Fruit fly (Drosophila melanogaster) whole organism, embryonic: ENCODE data around the gene CG42852.

Experiments used
- BtbVII ChIP-seq: fragments of 200-800 bp; sonication (Bioruptor generic); optimal IDR thresholded peaks from 3 replicates; lab custom pipeline; 2017; ENCODE audit warnings: missing biosample characterization, mild to moderate bottlenecking, missing genetic modification characterization
- Bteb2 ChIP-seq: fragments of 200-800 bp; sonication (Bioruptor generic); optimal IDR thresholded peaks from 2 replicates; lab custom pipeline; 2016; ENCODE audit warnings: missing biosample characterization, missing genetic modification characterization
- CG10543 ChIP-seq: fragments of 200-800 bp; sonication (Bioruptor generic); optimal IDR thresholded peaks from 3 replicates; lab custom pipeline; 2017; ENCODE audit warnings: missing biosample characterization, mild to moderate bottlenecking, missing genetic modification characterization, moderate library complexity
- CG10654 ChIP-seq: fragments of 200-800 bp; sonication (Bioruptor generic); optimal IDR thresholded peaks from 2 replicates; lab custom pipeline; 2016; ENCODE audit warnings: missing biosample characterization, missing genetic modification characterization
- CG11695 ChIP-seq: fragments of 200-800 bp; sonication (Bioruptor generic); IDR thresholded peaks from 3 replicates; pipeline ENCODE4 v1.3.6; 2022; ENCODE audit warnings: missing biosample characterization, missing genetic modification characterization
- CG12236 ChIP-seq: fragments of 200-800 bp; sonication (Bioruptor generic); optimal IDR thresholded peaks from 2 replicates; lab custom pipeline; 2016; ENCODE audit warnings: missing biosample characterization, missing genetic modification characterization
- CG12299 ChIP-seq: fragments of 200-800 bp; sonication (Bioruptor generic); optimal IDR thresholded peaks from 2 replicates; lab custom pipeline; 2018; ENCODE audit warnings: missing biosample characterization, mild to moderate bottlenecking, missing genetic modification characterization
- CG1233 ChIP-seq: fragments of 200-800 bp; sonication (Bioruptor generic); optimal IDR thresholded peaks from 4 replicates; lab custom pipeline; 2018; ENCODE audit warnings: missing biosample characterization, mild to moderate bottlenecking, missing genetic modification characterization
- CG14050 ChIP-seq: fragments of 200-800 bp; sonication (Bioruptor generic); IDR thresholded peaks from 3 replicates; pipeline ENCODE4 v1.3.6; 2022; ENCODE audit warnings: missing biosample characterization, missing genetic modification characterization
- CG15479 ChIP-seq: fragments of 200-800 bp; sonication (Bioruptor generic); optimal IDR thresholded peaks from 3 replicates; lab custom pipeline; 2019; ENCODE audit warnings: missing biosample characterization, mild to moderate bottlenecking, missing genetic modification characterization, moderate library complexity
- CG1602 ChIP-seq: fragments of 200-800 bp; sonication (Bioruptor generic); optimal IDR thresholded peaks from 3 replicates; lab custom pipeline; 2016; ENCODE audit warnings: missing biosample characterization, missing genetic modification characterization
- CG17612 ChIP-seq: fragments of 200-800 bp; sonication (Bioruptor generic); IDR thresholded peaks from 2 replicates; pipeline ENCODE4 v1.3.6; 2022; ENCODE audit warnings: missing biosample characterization, missing genetic modification characterization
- CG18262 ChIP-seq: fragments of 200-800 bp; optimal IDR thresholded peaks from 3 replicates; lab custom pipeline; 2019; ENCODE audit warnings: missing biosample characterization, mild to moderate bottlenecking, missing genetic modification characterization, moderate library complexity
- CG30431 ChIP-seq: fragments of 200-800 bp; sonication (Bioruptor generic); optimal IDR thresholded peaks from 2 replicates; lab custom pipeline; 2017; ENCODE audit warnings: missing biosample characterization, missing genetic modification characterization
- CG3995 ChIP-seq: fragments of 200-800 bp; sonication (Bioruptor generic); optimal IDR thresholded peaks from 3 replicates; lab custom pipeline; 2016; ENCODE audit warnings: missing biosample characterization, missing genetic modification characterization
- CG8924 ChIP-seq: fragments of 200-800 bp; optimal IDR thresholded peaks from 3 replicates; lab custom pipeline; 2019; ENCODE audit warnings: missing biosample characterization, mild to moderate bottlenecking, missing genetic modification characterization, moderate library complexity
- CG8944 ChIP-seq: fragments of 200-800 bp; sonication (Bioruptor generic); optimal IDR thresholded peaks from 3 replicates; lab custom pipeline; 2016; ENCODE audit warnings: missing biosample characterization, missing genetic modification characterization
- CG9932 ChIP-seq: fragments of 200-800 bp; sonication (Bioruptor generic); IDR thresholded peaks from 2 replicates; pipeline ENCODE4 v1.3.6; 2022; ENCODE audit warnings: missing biosample characterization, missing genetic modification characterization
- D ChIP-seq, 2 experiments: fragments of 200-800 bp in 1 of 2; fragments of >200 bp in 1 of 2; sonication (Bioruptor generic) in 1 of 2; optimal IDR thresholded peaks; 2 replicates in 1 of 2; 3 replicates in 1 of 2; lab custom pipeline; 2017; ENCODE audit warnings: mild to moderate bottlenecking in 1 of 2, missing biosample characterization in 1 of 2, missing genetic modification characterization in 1 of 2, missing genetic modification reagents in 1 of 2
- Deaf1 ChIP-seq: fragments of 200-800 bp; optimal IDR thresholded peaks from 3 replicates; lab custom pipeline; 2019; ENCODE audit warnings: missing biosample characterization, mild to moderate bottlenecking, missing genetic modification characterization, moderate library complexity
- HLH4C ChIP-seq: fragments of 200-800 bp; sonication (Bioruptor generic); IDR thresholded peaks from 3 replicates; pipeline ENCODE4 v1.3.6; 2022; ENCODE audit warnings: missing biosample characterization, missing genetic modification characterization; ENCODE audit not compliant: partially characterized antibody
- Jarid2 ChIP-seq: fragments of 200-800 bp; sonication (Bioruptor generic); optimal IDR thresholded peaks from 3 replicates; lab custom pipeline; 2017; ENCODE audit warnings: mild to moderate bottlenecking, missing biosample characterization, missing genetic modification reagents, missing genetic modification characterization
- Med ChIP-seq: fragments of 200-800 bp; sonication (Bioruptor generic); peaks from one replicate; lab custom pipeline; 2016; ENCODE audit warnings: missing biosample characterization, missing genetic modification characterization, mild to moderate bottlenecking, inconsistent platforms, moderate library complexity
- NK7.1 ChIP-seq: fragments of 200-800 bp; sonication (Bioruptor generic); optimal IDR thresholded peaks from 3 replicates; lab custom pipeline; 2016; ENCODE audit warnings: missing biosample characterization, missing genetic modification characterization
- PHDP ChIP-seq: fragments of 200-800 bp; sonication (Bioruptor generic); optimal IDR thresholded peaks from 3 replicates; lab custom pipeline; 2018; ENCODE audit warnings: missing biosample characterization, mild to moderate bottlenecking, missing genetic modification characterization, moderate library complexity
- Ptx1 ChIP-seq: fragments of 200-800 bp; sonication (Bioruptor generic); IDR thresholded peaks from 2 replicates; pipeline ENCODE4 v1.3.6; 2022; ENCODE audit warnings: missing biosample characterization, missing genetic modification characterization
- Spps ChIP-seq: fragments of 200-800 bp; sonication (Bioruptor generic); optimal IDR thresholded peaks from 2 replicates; lab custom pipeline; 2018; ENCODE audit warnings: missing biosample characterization, mild to moderate bottlenecking, missing genetic modification characterization
- Tbp ChIP-seq: fragments of >200 bp; optimal IDR thresholded peaks from 2 replicates; lab custom pipeline; 2018; ENCODE audit warnings: missing biosample characterization, missing genetic modification characterization
- YL-1 ChIP-seq: fragments of 200-800 bp; sonication (Bioruptor generic); optimal IDR thresholded peaks from 3 replicates; lab custom pipeline; 2017; ENCODE audit warnings: missing biosample characterization, mild to moderate bottlenecking, missing genetic modification characterization
- al ChIP-seq: fragments of 200-800 bp; sonication (Bioruptor generic); IDR thresholded peaks from 2 replicates; pipeline ENCODE4 v1.3.6; 2022; ENCODE audit warnings: missing biosample characterization, missing genetic modification characterization
- cad ChIP-seq: fragments of >200 bp; optimal IDR thresholded peaks from 2 replicates; lab custom pipeline; 2017; ENCODE audit warnings: missing biosample characterization, missing genetic modification characterization
- crp ChIP-seq, 2 experiments: fragments of 200-800 bp; sonication (Bioruptor generic); optimal IDR thresholded peaks; 2 replicates in 1 of 2; 3 replicates in 1 of 2; lab custom pipeline; 2017; ENCODE audit warnings: missing biosample characterization in 2 of 2, missing genetic modification characterization in 2 of 2, mild to moderate bottlenecking in 1 of 2, moderate library complexity in 1 of 2
- da ChIP-seq: fragments of 200-800 bp; sonication (Bioruptor generic); optimal IDR thresholded peaks from 2 replicates; lab custom pipeline; 2016; ENCODE audit warnings: missing biosample characterization, missing genetic modification characterization
- dpn ChIP-seq, 2 experiments: fragments of 200-800 bp; sonication (Bioruptor generic); optimal IDR thresholded peaks; 3 replicates each; lab custom pipeline; 2016; ENCODE audit warnings: missing biosample characterization in 2 of 2, missing genetic modification characterization in 2 of 2
- ems ChIP-seq: fragments of 200-800 bp; sonication (Bioruptor generic); optimal IDR thresholded peaks from 3 replicates; lab custom pipeline; 2016; ENCODE audit warnings: missing biosample characterization, missing genetic modification characterization
- hbn ChIP-seq: fragments of 200-800 bp; sonication (Bioruptor generic); IDR thresholded peaks from 2 replicates; pipeline ENCODE4 v1.3.6; 2022; ENCODE audit warnings: missing biosample characterization, missing genetic modification characterization; ENCODE audit not compliant: partially characterized antibody
- hth ChIP-seq: fragments of >200 bp; optimal IDR thresholded peaks from 2 replicates; lab custom pipeline; 2017; ENCODE audit warnings: inconsistent platforms
- insv ChIP-seq, 2 experiments: fragments of 200-800 bp; sonication (Bioruptor generic); optimal IDR thresholded peaks; 3 replicates each; lab custom pipeline; 2016 to 2018; ENCODE audit warnings: missing biosample characterization in 2 of 2, missing genetic modification characterization in 2 of 2
- kni ChIP-seq: fragments of 200-800 bp; sonication (Bioruptor generic); optimal IDR thresholded peaks from 3 replicates; lab custom pipeline; 2017; ENCODE audit warnings: mild to moderate bottlenecking, missing biosample characterization, missing genetic modification reagents, missing genetic modification characterization
- mld ChIP-seq: fragments of 200-800 bp; sonication (Bioruptor generic); IDR thresholded peaks from 3 replicates; pipeline ENCODE4 v1.3.6; 2022; ENCODE audit warnings: missing biosample characterization, missing genetic modification characterization; ENCODE audit not compliant: partially characterized antibody
- nerfin-2 ChIP-seq: fragments of 200-800 bp; sonication (Bioruptor generic); IDR thresholded peaks from 2 replicates; pipeline ENCODE4 v1.3.6; 2022; ENCODE audit warnings: missing biosample characterization, missing genetic modification characterization; ENCODE audit not compliant: partially characterized antibody
- odd ChIP-seq: fragments of 200-800 bp; sonication (Bioruptor generic); optimal IDR thresholded peaks from 2 replicates; lab custom pipeline; 2017; ENCODE audit warnings: missing biosample characterization, mild to moderate bottlenecking, missing genetic modification characterization
- org-1 ChIP-seq: fragments of 200-800 bp; sonication (Bioruptor generic); optimal IDR thresholded peaks from 2 replicates; lab custom pipeline; 2017; ENCODE audit warnings: missing biosample characterization, missing genetic modification characterization
- otp ChIP-seq: fragments of 200-800 bp; sonication (Bioruptor generic); IDR thresholded peaks from 3 replicates; pipeline ENCODE4, ENCODE4 v1.3.6; 2022; ENCODE audit warnings: missing biosample characterization, missing genetic modification characterization
- pros ChIP-seq: fragments of 200-800 bp; sonication (Bioruptor generic); optimal IDR thresholded peaks from 3 replicates; lab custom pipeline; 2019; ENCODE audit warnings: missing biosample characterization, mild to moderate bottlenecking, missing genetic modification characterization, moderate library complexity
- sens ChIP-seq: fragments of 200-800 bp; sonication (Bioruptor generic); peaks from one replicate; lab custom pipeline; 2016; ENCODE audit warnings: missing biosample characterization, missing genetic modification characterization
- sisA ChIP-seq: fragments of 200-800 bp; sonication (Bioruptor generic); IDR thresholded peaks from 2 replicates; pipeline ENCODE4 v1.3.6; 2022; ENCODE audit warnings: missing biosample characterization, missing genetic modification characterization
- so ChIP-seq: fragments of 200-800 bp; sonication (Bioruptor generic); IDR thresholded peaks from 3 replicates; pipeline ENCODE4 v1.3.6; 2022; ENCODE audit warnings: missing biosample characterization, missing genetic modification characterization
- twi ChIP-seq: fragments of 200-800 bp; optimal IDR thresholded peaks from 2 replicates; lab custom pipeline; 2019; ENCODE audit warnings: missing biosample characterization, mild to moderate bottlenecking, missing genetic modification characterization, moderate library complexity
- vvl ChIP-seq: fragments of 200-800 bp; sonication (Bioruptor generic); IDR thresholded peaks from 2 replicates; pipeline ENCODE4 v1.3.6; 2022; ENCODE audit warnings: missing biosample characterization, missing genetic modification characterization
- zen ChIP-seq: fragments of 200-800 bp; sonication (Bioruptor generic); optimal IDR thresholded peaks from 3 replicates; lab custom pipeline; 2018; ENCODE audit warnings: missing biosample characterization, mild to moderate bottlenecking, missing genetic modification characterization, moderate library complexity

The CG42852 gene

DNA sequence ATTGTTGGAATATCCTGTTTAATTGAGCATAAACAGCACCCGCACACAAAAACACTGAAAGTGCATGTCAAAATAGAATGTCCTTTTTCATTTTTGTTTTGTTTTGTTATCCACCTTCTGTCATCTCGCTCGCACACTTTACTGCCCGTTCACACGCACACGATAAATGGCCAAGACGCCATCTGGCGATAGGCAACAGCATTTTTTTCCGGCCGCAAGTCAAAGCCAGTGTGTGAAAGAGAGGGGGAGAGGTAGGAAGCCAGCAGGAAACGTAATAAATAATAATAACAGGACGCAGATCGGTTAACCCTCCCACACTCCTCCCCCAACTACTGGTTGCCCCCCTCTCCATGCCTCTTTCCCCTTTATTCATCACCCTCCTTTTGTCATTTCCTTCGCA, 14.6 kb downstream of the CG42852 start (continued):
- TF ChIP-seq sisA (no peak), CG3995 (no peak), YL-1 (no peak), crp (GFP tag; optimal IDR thresholded peaks at IDR 0.05; lab: Kevin White, UChicago) (no peak), CG18262 (tag; lab: Kevin White, UChicago) (no peak), so (GFP tag; lab: Robert Waterston, UW) (peak; percentile 50; the same call in 1 of the 3 replicates), CG11695 (no peak), CG1233 (GFP tag; lab: Kevin White, UChicago) (peak; percentile 50), hbn (GFP tag; lab: Robert Waterston, UW) (no peak), CG12299 (tag; lab: Kevin White, UChicago) (no peak), HLH4C (no peak), sens (GFP tag; lab: Kevin White, UChicago) (peak; percentile 88), CG30431 (GFP tag; lab: Kevin White, UChicago) (no peak), nerfin-2 (GFP tag; lab: Robert Waterston, UW) (no peak), otp (GFP tag; lab: Robert Waterston, UW) (0 out of 3 replicates have a peak, but pooled peaks have one; percentile 44), CG8924 (peak; percentile 29), CG17612 (GFP tag; lab: Robert Waterston, UW) (no peak), PHDP (no peak), dpn (GFP tag; optimal IDR thresholded peaks at IDR 0.05; lab: Kevin White, UChicago) (no peak), CG8944 (GFP tag; lab: Kevin White, UChicago) (no peak), CG1602 (GFP tag; lab: Kevin White, UChicago) (no peak), BtbVII (GFP tag; lab: Kevin White, UChicago) (no peak), odd (GFP tag; lab: Kevin White, UChicago) (peak; percentile 14), Jarid2 (GFP tag; lab: Kevin White, UChicago) (peak; percentile 35), NK7.1 (GFP tag; lab: Kevin White, UChicago) (no peak), Deaf1 (tag; lab: Kevin White, UChicago) (no peak), vvl (GFP tag; lab: Robert Waterston, UW) (peak; percentile 63; the same call in 1 of the 2 replicates), CG14050 (GFP tag; lab: Robert Waterston, UW) (no peak), ems (GFP tag; lab: Kevin White, UChicago) (no peak), Tbp (no peak), CG10654 (GFP tag; lab: Kevin White, UChicago) (no peak), hth (no peak), D (optimal IDR thresholded peaks at IDR 0.05; lab: Kevin White, UChicago) (no peak), D (GFP tag; optimal IDR thresholded peaks at IDR 0.05; lab: Kevin White, UChicago) (peak; percentile 19), mld (GFP tag; lab: Robert Waterston, UW) (no peak), Spps (tag; lab: Kevin White, UChicago) (no peak), da (GFP tag; lab: Kevin White, UChicago) (peak; percentile 12), Bteb2 (GFP tag; lab: Kevin White, UChicago) (no peak), Ptx1 (peak; percentile 21; the same call in 1 of the 2 replicates)

DNA sequence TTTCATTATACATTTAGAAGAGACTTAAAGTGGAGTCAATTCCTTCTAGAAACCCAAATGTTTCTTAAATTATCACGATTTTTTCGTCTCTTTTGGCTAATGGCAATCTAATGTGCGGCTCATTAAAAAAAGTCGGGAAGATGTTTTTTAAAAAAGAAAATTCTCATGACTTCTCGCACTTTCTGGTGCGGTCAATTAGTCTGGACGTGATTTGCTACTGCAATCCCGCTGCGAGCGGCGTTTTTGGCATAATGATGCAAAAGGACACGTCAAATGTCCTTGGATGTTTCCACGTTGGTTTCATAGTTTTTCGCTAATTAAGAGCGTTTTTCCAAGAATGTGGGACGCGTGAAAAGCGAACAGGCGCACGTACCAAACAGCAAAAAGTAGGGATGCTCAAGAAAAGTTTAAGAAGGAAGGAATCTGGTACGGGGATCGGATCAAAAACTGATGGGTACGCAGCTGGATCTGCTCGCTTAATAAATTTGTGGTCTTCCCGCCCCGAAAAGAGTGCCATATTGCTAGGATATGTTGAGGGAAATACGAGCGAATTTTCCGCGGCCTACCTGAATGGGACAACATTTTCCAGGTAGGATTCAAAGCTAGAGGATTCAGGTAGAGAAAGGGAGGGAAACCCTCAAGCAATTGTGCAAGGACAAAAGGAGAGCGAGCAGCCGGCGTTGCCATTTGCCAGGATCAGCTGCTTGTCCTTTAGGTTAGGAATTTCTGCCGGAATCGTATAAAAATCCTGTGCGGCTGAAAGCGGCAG, 17.6 kb downstream of the CG42852 start:
- TF ChIP-seq CG9932 (GFP tag; lab: Robert Waterston, UW) (no peak), CG15479 (GFP tag; lab: Kevin White, UChicago) (peak; percentile 72), CG10543 (GFP tag; lab: Kevin White, UChicago) (no peak), CG12236 (GFP tag; lab: Kevin White, UChicago) (no peak), kni (GFP tag; lab: Kevin White, UChicago) (peak; percentile 20), insv (GFP tag; optimal IDR thresholded peaks at IDR 0.05; lab: Kevin White, UChicago) (peak in 1 of 2 experiments; percentile 27), org-1 (GFP tag; lab: Kevin White, UChicago) (no peak), zen (tag; lab: Kevin White, UChicago) (peak; percentile 99), cad (GFP tag; lab: Kevin White, UChicago) (peak; percentile 11), D (optimal IDR thresholded peaks at IDR 0.05; lab: Kevin White, UChicago) (peak; percentile 48), D (GFP tag; optimal IDR thresholded peaks at IDR 0.05; lab: Kevin White, UChicago) (no peak), pros (GFP tag; lab: Kevin White, UChicago) (peak; percentile 92), al (no peak), twi (tag; lab: Kevin White, UChicago) (peak; percentile 74), Med (GFP tag; lab: Kevin White, UChicago) (no peak)
